Worm (Caenorhabditis elegans) whole organism, L4/young adult: Measurements from ENCODE around the gene zyx-1.
"Not testable (repeated sequence)": the region's sequence is repeated elsewhere in the genome, so short reads cannot be mapped to it uniquely, and the experiment has no call there.

Experiments used
- W03F9.2 ChIP-seq: fragments of 150-350 bp; optimal IDR thresholded peaks from 2 replicates; lab custom pipeline; 2014; ENCODE audit warnings: missing biosample characterization, missing genetic modification characterization
- dao-5 ChIP-seq: sonication (generic microtip); optimal IDR thresholded peaks from 2 replicates; lab custom pipeline; 2016; ENCODE audit warnings: missing genotype, missing genetic modification characterization, moderate library complexity, missing compliant biosample characterization
- him-1 ChIP-seq: sonication (generic microtip); optimal IDR thresholded peaks from 2 replicates; lab custom pipeline; 2016; ENCODE audit warnings: missing genotype, missing genetic modification reagents, missing genetic modification characterization, missing compliant biosample characterization

Gene zyx-1

DNA sequence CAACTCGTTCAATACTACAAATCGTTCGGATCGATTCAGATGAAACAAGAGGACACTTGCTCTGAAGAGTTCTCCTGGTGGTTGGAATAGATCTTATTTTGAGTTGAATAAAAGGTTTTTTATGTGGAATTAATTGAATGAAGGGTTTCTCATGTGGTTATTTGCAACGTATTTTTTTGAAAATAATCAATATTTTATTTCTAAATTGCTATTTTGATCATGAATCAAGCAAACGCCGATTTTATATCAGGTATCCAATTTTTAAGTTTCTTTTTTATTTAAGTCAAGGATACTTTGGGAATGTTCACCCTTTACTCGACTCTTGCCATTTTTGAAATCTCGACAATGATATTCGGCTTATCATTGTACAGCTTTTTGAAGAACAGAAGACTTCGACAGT lies 23.9 kb downstream of the zyx-1 start, which contains the start of gene Y81G3A.2:
Y81G3A.2 (plus strand) TSS at position 301 of the 400 bp plus-strand sequence.
- not testable (repeated sequence) for TF ChIP-seq him-1; dao-5 (tag; lab: Kevin White, UChicago); W03F9.2 (tag; lab: Kevin White, UChicago)

- TF ChIP-seq him-1; W03F9.2 (tag; lab: Kevin White, UChicago); dao-5 (tag; lab: Kevin White, UChicago): not testable (repeated sequence)
Observed at ce11 chrII:13082403-13082802, 25.7 kb downstream of the zyx-1 start, which contains the start of gene Y81G3A.6. Gene Y81G3A.6 (minus strand): TSS chrII:13082503.

DNA sequence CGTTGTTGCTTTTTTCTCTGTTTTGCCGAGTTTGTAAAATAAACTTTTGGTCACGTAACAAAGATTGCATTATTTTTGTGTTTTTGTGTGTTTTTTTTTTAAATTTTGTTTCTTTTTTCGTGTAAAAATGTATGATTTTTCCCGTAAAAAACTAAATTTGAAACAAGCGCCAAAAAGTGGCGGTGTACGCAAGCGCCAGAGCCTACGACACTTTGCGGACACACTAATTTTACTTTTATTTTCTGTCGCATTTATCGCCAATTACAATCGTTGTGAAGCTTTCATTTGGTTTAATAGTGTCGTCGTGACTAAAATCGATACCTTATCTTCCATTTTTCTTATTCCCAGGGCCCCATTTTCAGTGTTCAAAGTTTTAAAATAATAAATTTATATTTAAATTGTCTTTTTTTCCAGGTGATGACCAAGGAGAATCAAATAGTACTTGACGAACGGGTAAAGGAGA lies 27.1 kb downstream of the zyx-1 start, which contains the start of the genes Y81G3A.1 and gcn-2:
Y81G3A.1 (minus strand) TSS at position 175 of the 463 bp plus-strand sequence.
gcn-2 (plus strand) TSS at position 413 of the 463 bp plus-strand sequence.
- TF ChIP-seq W03F9.2 (tag; lab: Kevin White, UChicago), result no peak
- TF ChIP-seq him-1, result no peak
- TF ChIP-seq dao-5 (tag; lab: Kevin White, UChicago), result no peak

DNA sequence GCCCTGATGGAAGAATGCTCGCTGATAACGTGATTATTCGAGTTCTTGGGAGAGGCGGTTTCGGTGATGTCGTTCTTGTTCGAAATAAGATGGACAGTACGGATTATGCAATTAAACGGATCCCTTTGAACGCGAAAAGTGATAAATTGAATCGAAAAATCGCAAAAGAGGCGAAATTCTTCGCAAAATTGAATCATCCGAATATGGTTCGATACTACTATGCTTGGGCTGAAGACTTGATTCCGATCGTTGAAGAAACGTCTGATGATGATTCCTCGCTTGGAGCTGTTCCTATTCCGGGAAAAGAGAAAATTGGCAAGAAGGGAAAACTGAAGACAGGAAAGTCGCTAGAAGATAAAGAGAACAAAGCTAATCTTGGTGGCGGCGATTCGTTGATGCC lies 29.2 kb downstream of the zyx-1 start:
- TF ChIP-seq dao-5 (tag; lab: Kevin White, UChicago) (no peak), him-1 (no peak), W03F9.2 (tag; lab: Kevin White, UChicago) (no peak)

- TF ChIP-seq dao-5 (tag; lab: Kevin White, UChicago) (no peak), W03F9.2 (tag; lab: Kevin White, UChicago) (no peak), him-1 (no peak)
Observed at ce11 chrII:13091123-13091522, 34.4 kb downstream of the zyx-1 start, which contains the start of gene Y81G3A.4. Gene Y81G3A.4 (plus strand): TSS chrII:13091423.

DNA sequence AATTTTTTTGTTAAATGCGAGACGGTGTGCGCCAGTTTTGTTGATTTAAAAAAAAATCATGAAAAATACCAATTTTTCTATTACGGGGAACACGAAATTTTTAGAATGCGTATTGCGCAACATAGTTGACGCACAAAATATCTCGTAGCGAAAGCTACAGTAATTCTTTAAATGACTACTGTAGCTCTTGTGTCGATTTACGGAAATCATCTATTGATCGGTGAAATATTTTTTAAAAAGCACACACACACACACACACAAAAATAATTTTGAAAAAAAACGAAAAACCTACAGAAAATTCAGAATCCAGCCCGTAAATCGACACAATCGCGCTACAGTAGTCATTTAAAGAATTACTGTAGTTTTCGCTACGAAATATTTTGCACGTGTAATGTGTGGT lies 35.1 kb downstream of the zyx-1 start:
- TF ChIP-seq him-1 (no peak), dao-5 (tag; lab: Kevin White, UChicago) (no peak), W03F9.2 (tag; lab: Kevin White, UChicago) (no peak)

ce11 chrII:13096345-13096744 lies 39.6 kb downstream of the zyx-1 start:
- TF ChIP-seq him-1, result no peak
- TF ChIP-seq W03F9.2 (tag; lab: Kevin White, UChicago), result no peak
- TF ChIP-seq dao-5 (tag; lab: Kevin White, UChicago), result no peak

DNA sequence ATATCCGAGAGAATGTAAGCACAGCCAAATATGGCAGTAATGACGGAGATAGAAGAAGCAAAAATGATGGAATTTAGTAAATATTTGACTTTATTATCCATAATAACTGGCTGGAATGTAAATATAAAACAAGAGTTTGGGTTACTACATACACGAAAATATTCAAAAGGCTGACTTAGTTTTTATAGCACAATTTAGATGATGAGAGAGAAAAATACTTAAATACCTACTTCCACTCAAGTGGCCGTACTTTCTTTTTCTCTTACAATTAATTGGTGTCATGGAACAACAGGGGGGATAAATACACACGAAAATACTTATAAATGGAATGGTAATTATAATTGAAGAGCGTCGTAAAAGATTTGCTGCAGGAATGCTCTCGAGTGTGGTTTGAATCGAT lies 41.5 kb downstream of the zyx-1 start, which contains the start of gene col-86:
col-86 (minus strand) TSS at position 101 of the 400 bp plus-strand sequence.
- TF ChIP-seq W03F9.2 (tag; lab: Kevin White, UChicago) (no peak), dao-5 (tag; lab: Kevin White, UChicago) (no peak), him-1 (no peak)

ce11 chrII:13107719-13108118 lies 51.0 kb downstream of the zyx-1 start, which contains the start of gene pqn-32:
Gene pqn-32 (plus strand): TSS chrII:13108019.
- TF ChIP-seq dao-5 (tag; lab: Kevin White, UChicago), result no peak
- no peak for TF ChIP-seq him-1
- TF ChIP-seq W03F9.2 (tag; lab: Kevin White, UChicago), result no peak

- TF ChIP-seq dao-5 (tag; lab: Kevin White, UChicago), result no peak
- TF ChIP-seq W03F9.2 (tag; lab: Kevin White, UChicago), result no peak
- TF ChIP-seq him-1, result no peak
Observed at ce11 chrII:13116710-13117109, 60.0 kb downstream of the zyx-1 start, which contains the start of gene rict-1. Gene rict-1 (minus strand): TSS chrII:13116810.

DNA sequence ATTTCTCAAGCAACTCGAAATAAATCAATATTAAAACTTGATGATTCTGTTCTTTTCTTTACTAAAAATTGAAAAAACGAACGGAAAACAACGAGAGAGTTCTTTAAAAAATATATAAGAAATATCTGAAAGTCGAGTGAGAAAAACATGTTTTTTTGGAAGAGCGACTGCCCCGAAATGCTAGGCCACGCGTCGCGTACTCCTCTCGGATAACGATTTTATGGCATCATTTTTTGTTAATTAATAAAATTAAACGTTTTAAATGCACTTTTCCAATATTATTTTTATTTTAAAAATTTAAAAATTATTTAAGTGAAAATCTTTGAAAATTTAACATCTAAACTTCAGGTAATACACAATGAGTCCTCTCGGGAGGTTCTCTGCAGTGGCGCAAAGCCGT lies 60.4 kb downstream of the zyx-1 start, which contains the start of gene gfm-1:
gfm-1 (plus strand) TSS at position 349 of the 400 bp plus-strand sequence.
- TF ChIP-seq dao-5 (tag; lab: Kevin White, UChicago) (no peak), W03F9.2 (tag; lab: Kevin White, UChicago) (peak; percentile 82)
